Worm (Caenorhabditis elegans): ENCODE measurements around the gene spsb-1.
A peak's percentile ranks its signal among the peaks of the same experiment; 100 is the strongest.

The spsb-1 gene

DNA sequence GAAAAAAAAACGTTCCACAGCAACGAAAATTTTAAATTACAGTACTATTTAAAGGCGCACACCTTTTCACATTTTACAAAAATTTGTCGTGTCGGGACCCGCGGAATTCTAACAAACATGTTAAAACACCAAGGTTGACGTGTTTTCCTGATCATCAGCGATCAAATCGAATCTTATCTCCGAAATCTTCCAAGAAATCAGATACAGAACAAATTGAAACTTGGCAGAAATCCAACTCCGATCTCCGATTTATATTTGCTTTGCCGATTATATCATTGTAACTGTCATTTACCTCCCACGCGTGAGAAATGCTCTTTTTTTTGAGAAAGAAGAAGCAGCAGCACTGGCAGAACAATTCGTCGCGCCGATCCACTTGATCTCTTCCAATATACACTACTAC is 17.2 kb downstream of the spsb-1 start:
- TF ChIP-seq gmeb-1 (tag; optimal IDR thresholded peaks at IDR 0.05): no peak
- TF ChIP-seq nhr-129 (tag; optimal IDR thresholded peaks at IDR 0.05): no peak
- TF ChIP-seq blmp-1 (tag; optimal IDR thresholded peaks at IDR 0.05; ENCODE audit: insufficient read depth): peak; percentile 16
- no peak for TF ChIP-seq crh-2 (tag; optimal IDR thresholded peaks at IDR 0.05)
- peak; percentile 46 for TF ChIP-seq F13H6.1 (tag; optimal IDR thresholded peaks at IDR 0.05)
- no peak for TF ChIP-seq dmd-4 (tag; optimal IDR thresholded peaks at IDR 0.05)
- peak; percentile 37 for TF ChIP-seq nhr-25 (tag; optimal IDR thresholded peaks at IDR 0.05)
- TF ChIP-seq snpc-4 (tag; optimal IDR thresholded peaks at IDR 0.05): no peak
- TF ChIP-seq lin-13 (GFP tag; optimal IDR thresholded peaks at IDR 0.05): no peak
- TF ChIP-seq elt-1 (tag; optimal IDR thresholded peaks at IDR 0.05): peak; percentile 99
- TF ChIP-seq unc-39 (tag; optimal IDR thresholded peaks at IDR 0.05): no peak
- TF ChIP-seq lin-11 (tag; optimal IDR thresholded peaks at IDR 0.05): no peak
- TF ChIP-seq mbf-1 (tag; optimal IDR thresholded peaks at IDR 0.05): no peak
- no peak for TF ChIP-seq nhr-12 (tag; optimal IDR thresholded peaks at IDR 0.05)
- TF ChIP-seq sma-9 (GFP tag; optimal IDR thresholded peaks at IDR 0.05): peak; percentile 86
- no peak for TF ChIP-seq sma-9 (tag; optimal IDR thresholded peaks at IDR 0.05)
- TF ChIP-seq nhr-6 (tag; optimal IDR thresholded peaks at IDR 0.05): no peak
- TF ChIP-seq ceh-16 (tag; optimal IDR thresholded peaks at IDR 0.05): peak; percentile 61
- TF ChIP-seq egl-27 (tag; optimal IDR thresholded peaks at IDR 0.05): peak; percentile 18
- TF ChIP-seq aly-2 (tag; optimal IDR thresholded peaks at IDR 0.05): no peak
- peak; percentile 32 for TF ChIP-seq nhr-23 (tag; optimal IDR thresholded peaks at IDR 0.05)
- no peak for TF ChIP-seq ZK546.5 (tag; optimal IDR thresholded peaks at IDR 0.05)
- no peak for TF ChIP-seq R02D3.7 (tag; optimal IDR thresholded peaks at IDR 0.05)
- TF ChIP-seq nhr-10 (tag; optimal IDR thresholded peaks at IDR 0.05): no peak
- no peak for TF ChIP-seq lin-39 (tag; optimal IDR thresholded peaks at IDR 0.05)
- no peak for TF ChIP-seq C34F6.9 (tag; optimal IDR thresholded peaks at IDR 0.05)

DNA sequence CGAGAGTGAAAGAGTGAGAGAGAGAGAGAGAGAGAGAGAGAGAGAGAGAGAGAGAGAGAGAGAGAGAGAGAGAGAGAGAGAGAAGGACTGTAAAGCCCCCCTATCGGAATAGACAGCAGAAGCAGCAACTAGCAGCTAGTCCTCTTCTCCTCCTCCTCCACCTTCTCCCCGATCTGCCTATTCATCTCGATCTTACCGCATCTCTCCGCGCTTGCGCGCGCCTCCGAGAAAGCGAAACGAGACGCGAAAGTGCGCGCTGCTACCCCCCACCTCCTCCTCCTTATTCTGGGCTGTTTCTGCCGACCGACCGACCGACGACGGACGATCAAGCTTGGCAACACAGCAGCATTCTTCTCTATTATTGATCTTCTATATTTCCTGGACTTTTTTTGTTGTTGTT is 21.4 kb downstream of the spsb-1 start:
- TF ChIP-seq egl-27 (tag; optimal IDR thresholded peaks at IDR 0.05): no peak
- TF ChIP-seq mdl-1 (tag; optimal IDR thresholded peaks at IDR 0.05): no peak
- TF ChIP-seq unc-39 (tag; optimal IDR thresholded peaks at IDR 0.05): no peak
- no peak for TF ChIP-seq ztf-4 (tag; optimal IDR thresholded peaks at IDR 0.05)
- no peak for TF ChIP-seq unc-55 (GFP tag; optimal IDR thresholded peaks at IDR 0.05)
- peak; percentile 11 for TF ChIP-seq blmp-1 (tag; optimal IDR thresholded peaks at IDR 0.05; ENCODE audit: insufficient read depth)
- no peak for TF ChIP-seq nhr-11 (tag; optimal IDR thresholded peaks at IDR 0.05)
- TF ChIP-seq mbf-1 (tag; optimal IDR thresholded peaks at IDR 0.05): no peak

DNA sequence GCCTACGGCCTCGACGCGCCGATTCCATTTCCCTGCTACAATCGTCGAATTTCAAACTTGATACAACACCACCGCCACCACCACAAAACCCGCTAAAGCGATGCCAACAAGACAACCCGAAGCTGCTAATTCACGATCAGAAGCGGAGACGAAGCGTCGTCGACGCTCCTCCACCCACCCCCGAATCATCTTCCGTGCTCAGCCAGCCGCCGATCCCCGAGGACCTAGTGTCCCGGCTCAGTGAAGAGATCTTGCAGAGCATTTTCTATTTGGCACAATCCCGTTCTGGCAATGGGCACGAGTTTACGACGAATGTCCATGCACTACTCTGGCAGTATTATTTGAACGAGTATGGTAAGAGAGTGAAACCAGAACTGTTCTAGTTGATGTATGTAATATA is 22.1 kb downstream of the spsb-1 start:
- TF ChIP-seq dmd-4 (tag; optimal IDR thresholded peaks at IDR 0.05) (no peak), peb-1 (tag; optimal IDR thresholded peaks at IDR 0.05) (no peak), nhr-129 (tag; optimal IDR thresholded peaks at IDR 0.05) (no peak), R02D3.7 (tag; optimal IDR thresholded peaks at IDR 0.05) (no peak), lin-13 (GFP tag; optimal IDR thresholded peaks at IDR 0.05) (no peak), gmeb-1 (tag; optimal IDR thresholded peaks at IDR 0.05) (no peak), sem-4 (tag; optimal IDR thresholded peaks at IDR 0.05) (no peak)

DNA sequence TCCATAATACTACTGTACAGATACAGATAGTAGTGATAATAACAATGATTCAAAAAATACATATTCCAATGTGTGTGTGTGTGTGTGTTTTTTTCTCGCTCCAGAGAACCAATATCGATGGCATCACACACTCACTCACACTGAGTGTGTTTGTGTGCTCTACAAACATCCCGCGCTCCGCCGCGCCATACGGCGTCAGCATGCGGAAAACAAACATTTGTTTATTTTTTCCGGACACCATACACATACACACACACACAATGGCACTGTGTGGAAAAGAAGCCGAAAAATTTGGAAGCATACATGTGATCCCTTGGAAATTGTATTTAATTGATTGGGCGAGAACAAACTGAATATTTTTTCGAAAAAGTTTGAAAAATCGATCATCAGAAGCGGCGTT is 22.5 kb downstream of the spsb-1 start:
- TF ChIP-seq mab-5 (tag; optimal IDR thresholded peaks at IDR 0.05): no peak
- no peak for TF ChIP-seq ama-1 (optimal IDR thresholded peaks at IDR 0.05)
- no peak for TF ChIP-seq sma-3 (GFP tag; optimal IDR thresholded peaks at IDR 0.05)

- no peak for TF ChIP-seq alr-1 (tag; optimal IDR thresholded peaks at IDR 0.05)
- TF ChIP-seq ztf-11 (tag; optimal IDR thresholded peaks at IDR 0.05): no peak
- TF ChIP-seq nhr-21 (tag; optimal IDR thresholded peaks at IDR 0.05): no peak
- no peak for TF ChIP-seq lin-13 (GFP tag; optimal IDR thresholded peaks at IDR 0.05)
- no peak for TF ChIP-seq R02D3.7 (tag; optimal IDR thresholded peaks at IDR 0.05)
- no peak for TF ChIP-seq dmd-4 (tag; optimal IDR thresholded peaks at IDR 0.05)
- TF ChIP-seq lsy-2 (tag; optimal IDR thresholded peaks at IDR 0.05): no peak
Measured at ce11 chrII:15220116-15220515, 23.6 kb downstream of the spsb-1 start.
